Worm (Caenorhabditis elegans) whole organism, L4/young adult: ENCODE data around the gene ttr-48.

Experiments
- W03F9.2 ChIP-seq: fragments of 150-350 bp; optimal IDR thresholded peaks from 2 replicates; lab custom pipeline; 2014; ENCODE audit warnings: missing biosample characterization, missing genetic modification characterization
- dao-5 ChIP-seq: sonication (generic microtip); optimal IDR thresholded peaks from 2 replicates; lab custom pipeline; 2016; ENCODE audit warnings: missing genotype, missing genetic modification characterization, moderate library complexity, missing compliant biosample characterization
- him-1 ChIP-seq: sonication (generic microtip); optimal IDR thresholded peaks from 2 replicates; lab custom pipeline; 2016; ENCODE audit warnings: missing genotype, missing genetic modification reagents, missing genetic modification characterization, missing compliant biosample characterization

Gene ttr-48

DNA sequence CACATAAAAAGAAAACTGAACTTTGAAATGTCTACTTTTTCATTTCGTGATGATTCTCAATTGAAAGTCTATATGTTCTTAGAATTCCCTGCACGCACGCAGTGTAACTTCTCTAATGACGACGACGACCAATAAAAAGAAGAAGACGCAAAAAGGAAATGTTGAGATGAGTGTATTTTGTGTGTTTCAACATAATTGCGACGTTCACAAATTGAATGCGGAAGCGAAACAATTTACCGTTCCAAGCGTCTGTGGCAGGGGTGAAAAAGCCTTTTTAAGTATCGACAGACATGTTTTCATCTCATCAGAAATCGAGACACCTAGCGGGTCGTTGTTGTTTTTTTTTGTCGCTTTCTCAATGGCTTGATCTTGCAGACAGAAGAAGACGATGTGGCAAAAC, 3.6 kb downstream of the ttr-48 start:
- TF ChIP-seq him-1, result no peak
- no peak for TF ChIP-seq dao-5
- TF ChIP-seq W03F9.2 (tag; lab: Kevin White, UChicago), result no peak

DNA sequence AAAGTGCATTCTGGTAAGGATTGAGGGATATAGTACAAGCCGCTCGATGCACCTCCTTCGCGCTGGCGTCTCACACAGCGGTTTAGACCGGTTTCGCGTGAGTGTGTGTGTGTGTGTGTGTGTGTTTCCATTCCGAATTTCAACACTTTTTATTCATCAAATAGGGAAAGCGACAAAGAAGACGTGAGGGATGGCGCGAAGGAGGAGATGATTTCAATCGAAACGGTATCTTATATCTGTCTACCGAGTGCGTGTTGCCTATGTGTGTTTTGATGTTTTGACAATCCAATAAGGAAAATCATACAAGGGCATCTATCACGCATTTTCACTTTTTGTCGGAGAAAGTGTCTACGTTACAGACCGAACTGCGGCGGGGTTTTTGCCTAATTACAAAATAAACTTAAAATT, 4.5 kb downstream of the ttr-48 start:
- TF ChIP-seq him-1, result no peak
- no peak for TF ChIP-seq dao-5
- no peak for TF ChIP-seq W03F9.2 (tag; lab: Kevin White, UChicago)

DNA sequence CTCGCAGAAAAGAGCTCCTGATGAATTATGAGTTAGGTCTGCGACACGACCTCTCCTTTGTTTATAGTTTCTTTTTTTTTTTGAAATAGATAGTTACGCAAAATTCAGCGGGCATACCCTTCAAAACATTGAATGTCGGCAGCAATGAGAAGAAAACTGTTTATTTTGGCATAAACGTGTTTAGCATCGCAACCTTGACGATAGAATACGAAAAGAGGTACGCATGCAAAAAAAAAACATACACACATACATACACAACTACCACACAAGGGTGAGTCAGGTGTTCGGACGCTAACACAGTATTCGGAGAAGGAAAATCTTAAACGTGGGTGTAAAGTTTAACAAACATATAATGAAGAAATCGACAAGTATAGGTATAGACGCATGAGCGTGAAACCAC, 6.6 kb downstream of the ttr-48 start:
- TF ChIP-seq him-1 (no peak), dao-5 (no peak), W03F9.2 (tag; lab: Kevin White, UChicago) (no peak)

DNA sequence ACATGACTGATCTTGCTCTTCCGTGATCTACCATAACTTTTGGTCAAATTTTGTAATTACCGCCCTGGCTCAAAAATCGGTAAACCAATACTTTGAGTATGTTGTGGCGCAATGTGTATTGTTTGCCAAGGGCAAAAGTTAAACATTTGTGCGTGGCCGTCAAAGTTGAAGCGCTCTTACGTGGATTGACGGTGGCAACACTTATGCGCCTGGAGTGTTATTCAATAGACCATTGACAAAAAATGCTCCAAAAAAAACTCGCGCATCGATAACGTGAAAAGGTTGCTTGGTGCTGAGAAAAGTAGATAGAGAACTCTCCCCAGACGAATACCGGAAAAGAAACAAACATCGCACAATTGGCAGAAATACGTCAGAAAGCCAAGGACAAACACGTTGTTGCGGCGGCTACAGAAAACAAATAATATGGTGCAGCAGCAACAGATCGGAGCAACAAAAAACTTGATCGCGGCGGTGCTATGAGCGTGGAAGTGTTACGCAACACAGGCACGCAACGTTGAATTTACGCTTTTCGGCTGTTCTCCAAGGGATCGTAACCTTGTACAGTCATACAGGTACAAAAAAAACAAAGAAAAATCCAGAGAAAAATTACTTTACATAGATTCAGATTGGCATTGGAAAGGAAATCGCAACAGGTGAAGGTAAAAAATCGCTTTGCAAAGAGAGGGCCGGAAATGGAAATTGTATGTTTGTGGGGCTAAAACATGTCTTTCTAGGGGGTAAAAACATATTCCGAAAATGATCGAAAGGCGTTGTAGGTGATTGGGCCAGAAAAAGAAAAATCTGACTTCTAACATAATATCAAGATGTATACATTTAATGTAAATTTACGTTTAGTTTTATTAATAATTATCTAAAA, 8.0 kb downstream of the ttr-48 start:
- TF ChIP-seq W03F9.2 (tag; lab: Kevin White, UChicago) (no peak), him-1 (no peak), dao-5 (no peak)

DNA sequence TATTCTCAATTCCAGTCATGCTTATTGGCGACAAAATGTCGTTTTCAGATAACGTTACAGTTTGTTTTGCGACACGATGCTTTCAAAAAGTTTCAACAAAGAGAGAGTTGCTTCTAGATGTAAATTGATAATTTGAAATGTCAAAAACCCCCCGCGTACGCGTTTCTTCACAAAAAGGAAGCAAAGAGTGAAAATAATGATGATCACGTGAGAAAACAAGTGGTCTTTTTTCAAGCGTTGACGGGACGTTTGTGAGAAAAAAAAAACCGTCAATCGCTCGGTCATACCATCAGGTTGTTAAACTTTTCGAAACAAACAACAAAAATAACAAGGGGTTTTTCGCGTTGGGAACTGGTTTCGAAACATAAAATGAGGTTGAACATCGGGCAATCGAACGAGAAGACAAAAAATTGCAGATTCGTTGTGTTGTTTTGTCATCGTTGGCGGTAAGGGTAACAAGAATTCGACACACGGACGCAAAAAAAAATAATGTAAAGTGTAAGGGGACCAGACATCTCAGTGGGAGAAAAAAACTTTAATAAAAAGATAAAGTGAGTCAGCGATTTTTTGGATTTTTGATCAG, 10.1 kb downstream of the ttr-48 start:
- TF ChIP-seq him-1, result no peak
- no peak for TF ChIP-seq dao-5
- TF ChIP-seq W03F9.2 (tag; lab: Kevin White, UChicago), result peak; percentile 68

DNA sequence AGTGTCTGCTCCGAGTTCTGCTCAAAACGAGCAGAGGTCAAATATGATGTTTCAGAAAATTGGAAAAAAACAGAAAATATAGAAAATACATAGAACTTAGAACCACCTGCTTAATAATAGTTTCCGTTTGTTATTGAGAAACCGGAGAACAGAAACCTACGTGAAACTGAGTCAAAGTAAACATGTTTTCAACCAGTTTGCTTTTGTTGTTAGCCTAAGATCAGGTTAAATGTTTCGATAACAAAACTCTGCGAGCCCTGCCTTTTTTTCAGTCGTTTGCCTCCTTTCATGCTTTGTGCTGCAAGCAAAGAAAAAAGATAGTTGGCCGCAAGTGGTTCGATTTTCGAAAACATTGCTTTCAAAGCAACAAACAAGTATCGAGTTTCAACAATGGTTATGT, 11.4 kb downstream of the ttr-48 start:
- TF ChIP-seq dao-5, result no peak
- no peak for TF ChIP-seq W03F9.2 (tag; lab: Kevin White, UChicago)
- no peak for TF ChIP-seq him-1

DNA sequence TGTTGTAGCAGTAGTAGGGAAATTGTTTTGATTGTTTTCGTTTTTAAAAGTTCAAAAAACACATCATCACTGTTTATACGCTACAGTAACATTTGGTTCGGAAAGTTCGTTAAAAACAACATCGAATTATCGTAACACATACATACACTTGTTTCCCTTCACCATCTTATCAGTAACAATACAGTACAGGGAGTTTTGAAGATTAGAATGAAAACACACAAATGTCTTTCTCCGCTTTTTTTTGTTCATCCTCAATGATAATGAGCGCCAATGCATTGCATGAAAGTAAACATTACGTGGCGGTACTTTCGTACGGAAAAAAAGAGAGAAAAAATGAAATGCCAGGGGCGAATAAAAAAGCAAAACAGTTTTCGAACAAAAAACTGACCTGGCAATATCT, 12.6 kb downstream of the ttr-48 start:
- TF ChIP-seq dao-5, result no peak
- no peak for TF ChIP-seq W03F9.2 (tag; lab: Kevin White, UChicago)
- TF ChIP-seq him-1, result no peak

DNA sequence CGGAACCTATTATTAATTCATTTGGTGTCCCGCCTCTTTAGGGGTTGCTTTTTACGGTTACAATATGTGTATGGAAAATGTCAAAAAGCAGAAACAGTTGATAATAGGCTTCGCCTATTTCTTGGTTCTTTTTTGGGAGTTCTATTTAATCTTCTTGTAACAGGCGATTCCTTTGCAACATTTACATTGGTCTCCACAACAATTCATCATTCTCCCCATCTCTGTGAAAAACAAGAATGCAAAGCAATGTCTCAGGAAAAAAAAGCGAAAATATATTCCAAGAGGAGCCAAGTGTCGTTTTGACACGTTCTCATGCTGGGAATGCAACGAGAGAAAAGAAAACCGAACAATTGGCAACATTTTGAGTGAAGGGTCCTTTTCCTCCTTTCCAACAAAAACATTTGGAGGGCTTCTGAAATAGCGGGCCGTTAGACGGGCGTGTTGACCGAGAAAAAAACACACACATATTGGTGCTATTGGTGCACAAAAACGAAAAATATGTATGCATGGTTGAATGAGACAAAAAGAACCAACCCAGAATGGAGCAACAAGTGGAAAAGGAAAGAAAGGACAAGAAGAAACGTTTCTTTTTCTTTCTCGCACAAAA, 13.5 kb downstream of the ttr-48 start:
- TF ChIP-seq dao-5 (no peak), him-1 (no peak)

DNA sequence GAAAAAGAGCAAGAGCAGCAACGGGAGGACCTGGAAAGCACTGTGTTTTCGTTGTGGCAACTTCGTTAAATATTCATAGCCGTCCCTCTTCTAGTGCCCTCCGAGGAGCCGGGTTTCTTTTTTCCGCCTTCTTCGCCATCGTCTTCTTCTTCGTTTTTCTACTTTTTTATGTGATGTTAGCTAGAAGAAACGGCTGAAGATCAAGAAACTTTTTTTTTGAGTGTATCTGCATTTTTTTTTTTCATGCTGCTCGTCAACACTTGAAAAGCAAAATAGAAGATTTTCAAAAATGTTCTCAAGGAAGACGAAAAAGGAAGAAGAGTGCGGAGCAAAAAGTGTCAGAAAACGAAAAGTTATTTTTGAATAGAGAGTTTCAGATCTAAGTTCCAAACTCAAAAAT, 14.9 kb downstream of the ttr-48 start:
- TF ChIP-seq him-1 (no peak), dao-5 (no peak), W03F9.2 (tag; lab: Kevin White, UChicago) (no peak)

DNA sequence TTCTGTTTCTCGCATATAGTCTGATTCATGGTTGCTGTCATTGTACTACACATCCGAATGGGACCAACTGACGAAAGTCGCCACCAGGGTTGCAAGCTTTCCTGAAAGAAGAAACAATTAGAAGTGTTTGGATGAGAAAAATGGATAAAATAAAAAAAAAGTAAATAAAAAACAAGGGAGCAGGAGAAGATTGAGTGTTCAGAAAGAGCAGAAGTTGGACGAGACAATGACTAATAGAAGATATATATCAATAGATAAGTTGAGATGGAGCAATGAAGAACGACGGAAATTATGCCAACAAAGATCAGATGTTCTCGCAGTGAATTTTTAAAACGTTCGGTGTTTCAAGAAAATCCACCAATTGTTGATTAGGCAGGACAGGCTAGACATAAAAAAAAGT, 15.4 kb downstream of the ttr-48 start, which contains the start of gene fkh-9:
Gene fkh-9 (minus strand): TSS at position 101 of the 400 bp plus-strand sequence.
- TF ChIP-seq dao-5, result no peak
- no peak for TF ChIP-seq W03F9.2 (tag; lab: Kevin White, UChicago)
- no peak for TF ChIP-seq him-1

DNA sequence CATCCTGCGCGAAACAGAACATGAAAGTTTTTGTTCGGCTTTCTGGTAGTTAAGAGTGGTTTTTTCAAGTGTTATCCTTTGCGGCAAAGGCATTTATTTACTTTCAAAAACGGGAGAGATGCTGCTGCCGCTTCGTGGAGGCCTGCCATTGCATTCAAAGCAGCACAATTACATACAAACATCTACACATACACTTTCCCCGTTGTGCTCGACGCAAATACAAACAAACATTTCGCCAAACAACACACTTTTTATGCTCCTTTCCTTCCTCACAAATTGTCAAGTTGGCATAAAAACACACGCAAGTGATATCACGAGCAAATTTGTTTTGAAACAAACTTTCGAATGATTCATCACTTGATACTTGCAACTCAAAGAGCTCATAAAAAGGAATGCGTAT, 16.1 kb downstream of the ttr-48 start:
- TF ChIP-seq him-1 (no peak), dao-5 (no peak), W03F9.2 (tag; lab: Kevin White, UChicago) (no peak)

DNA sequence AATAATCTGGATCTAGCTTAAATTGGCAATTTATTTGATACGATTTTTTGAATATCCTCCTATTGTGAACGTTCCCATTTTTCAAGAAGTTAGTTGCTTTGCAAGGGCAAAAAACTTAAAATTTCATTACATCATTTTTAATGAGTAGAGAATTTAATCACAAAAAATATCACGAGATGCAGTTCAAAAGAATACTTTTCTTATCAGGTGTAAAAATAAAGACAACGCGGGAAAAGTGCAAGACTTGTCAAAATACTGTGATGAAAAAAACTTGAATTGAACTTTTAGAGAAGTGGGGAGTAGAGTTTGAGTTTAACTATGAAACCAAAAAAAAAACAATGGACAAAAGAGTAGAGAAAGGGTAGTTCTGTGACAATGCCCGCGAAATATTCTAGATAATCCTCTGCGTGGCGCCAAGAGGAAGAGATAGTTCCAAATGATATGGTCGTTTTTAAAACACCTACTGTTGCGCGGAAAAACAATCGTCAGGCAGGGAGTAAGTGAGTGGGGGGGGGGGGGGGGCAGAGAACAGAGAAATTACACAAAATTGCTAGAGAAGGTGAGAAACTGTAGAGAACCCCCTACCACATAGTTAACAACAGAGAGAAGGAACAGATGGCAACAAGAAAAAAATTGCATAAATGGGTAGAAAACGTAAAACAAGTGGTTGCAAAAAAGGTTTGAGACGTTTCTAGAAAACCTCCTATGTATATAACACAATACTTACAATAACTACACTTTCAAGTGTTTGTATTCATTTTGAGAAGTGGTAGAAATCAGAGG, 17.1 kb downstream of the ttr-48 start:
- no peak for TF ChIP-seq W03F9.2 (tag; lab: Kevin White, UChicago)
- no peak for TF ChIP-seq him-1
- no peak for TF ChIP-seq dao-5

DNA sequence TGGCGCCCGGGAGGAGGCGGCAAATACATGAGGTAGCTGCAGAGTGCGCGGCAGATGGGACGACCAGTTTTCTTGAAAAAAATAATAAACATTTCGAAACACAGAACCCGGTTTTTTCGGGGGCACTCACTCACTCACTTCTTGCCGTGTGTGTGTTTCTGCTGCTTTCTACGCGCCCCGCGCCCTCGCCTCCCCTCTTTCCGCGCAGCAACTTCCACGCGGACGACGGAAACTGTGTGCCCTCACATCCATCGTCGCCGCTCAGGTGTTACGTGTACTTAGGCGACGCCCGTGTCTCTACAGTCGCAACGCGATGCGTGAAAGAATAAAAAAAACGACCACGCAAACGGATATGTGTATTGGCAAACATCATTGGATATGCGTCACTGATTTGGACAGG, 17.8 kb downstream of the ttr-48 start:
- no peak for TF ChIP-seq him-1
- no peak for TF ChIP-seq W03F9.2 (tag; lab: Kevin White, UChicago)
- no peak for TF ChIP-seq dao-5

DNA sequence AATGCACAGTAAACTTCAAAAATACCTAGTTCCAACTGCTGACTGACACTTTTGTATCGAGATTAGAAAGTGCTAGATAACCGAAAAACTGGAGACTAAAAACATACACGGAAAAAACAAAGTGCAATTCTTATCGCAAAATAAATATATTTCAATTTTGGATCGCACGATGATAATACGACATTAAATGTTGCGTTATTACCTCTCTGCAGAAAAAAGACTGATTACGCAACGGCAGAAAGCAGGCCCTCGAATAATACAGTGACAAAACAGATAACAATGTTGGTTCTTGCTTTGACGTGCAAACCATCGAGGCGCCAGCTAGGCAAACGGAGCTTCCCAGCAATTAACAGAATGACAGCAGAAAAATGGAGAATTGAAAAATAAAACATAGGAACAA, 18.4 kb downstream of the ttr-48 start:
- TF ChIP-seq W03F9.2 (tag; lab: Kevin White, UChicago) (no peak), dao-5 (no peak), him-1 (no peak)
